Worm (Caenorhabditis elegans) whole organism, young adult: ENCODE measurements around the gene C06A1.7.

ENCODE experiments used
- C17E4.6 ChIP-seq: fragments of 200-800 bp; sonication (Bioruptor generic); IDR thresholded peaks from 2 replicates; pipeline ENCODE4 v1.3.6; 2022; ENCODE audit warnings: missing genetic modification reagents, missing genetic modification characterization, missing compliant biosample characterization
- ceh-58 ChIP-seq: fragments of 200-800 bp; sonication (Bioruptor generic); IDR thresholded peaks from 2 replicates; pipeline ENCODE4 v1.3.6; 2022; ENCODE audit warnings: missing genetic modification characterization, missing compliant biosample characterization
- efl-1 ChIP-seq: fragments of 150-350 bp; optimal IDR thresholded peaks from 2 replicates; lab custom pipeline; 2014; ENCODE audit warnings: missing biosample characterization, missing genetic modification reagents, missing genetic modification characterization
- egl-18 ChIP-seq: fragments of 200-800 bp; sonication (Bioruptor generic); IDR thresholded peaks from 2 replicates; pipeline ENCODE4 v1.3.6; 2022; ENCODE audit warnings: missing genetic modification reagents, missing genetic modification characterization, missing compliant biosample characterization
- hrde-1 ChIP-seq: sonication (generic microtip); optimal IDR thresholded peaks from 2 replicates; lab custom pipeline; 2016; ENCODE audit warnings: missing genetic modification characterization, mild to moderate bottlenecking, missing compliant biosample characterization, moderate library complexity, missing genotype, missing genetic modification reagents, borderline replicate concordance
- madf-6 ChIP-seq: fragments of 200-800 bp; sonication (Bioruptor generic); IDR thresholded peaks from 2 replicates; pipeline ENCODE4 v1.3.6; 2022; ENCODE audit warnings: missing genetic modification reagents, missing genetic modification characterization, missing compliant biosample characterization

DNA sequence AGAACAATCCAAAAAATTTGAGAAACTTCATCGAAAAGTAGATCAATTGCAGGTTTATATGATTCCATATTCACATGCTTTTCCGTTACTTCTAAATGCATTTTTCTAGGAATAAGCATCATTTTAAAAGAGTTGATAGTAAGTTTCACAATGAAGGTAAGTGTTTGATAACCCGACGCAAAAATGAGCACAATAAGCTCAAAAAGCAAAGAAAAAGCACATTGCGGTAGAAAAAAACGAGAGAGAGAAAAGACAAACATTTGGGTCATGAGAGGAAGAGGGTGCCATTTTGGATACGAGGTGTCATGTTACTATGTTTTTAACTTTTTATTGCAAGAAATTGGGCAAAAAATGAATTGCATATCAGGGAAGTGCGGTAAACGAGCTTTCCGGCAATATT lies 40.3 kb upstream of the C06A1.7 start, which contains the start of gene F59B10.6:
- TF ChIP-seq C17E4.6 (GFP tag; lab: Robert Waterston, UW) (no peak), ceh-58 (GFP tag; lab: Robert Waterston, UW) (no peak), madf-6 (no peak), hrde-1 (tag; lab: Kevin White, UChicago) (no peak), egl-18 (no peak), efl-1 (no peak)
